Fruit fly (Drosophila melanogaster) whole organism, embryonic: ENCODE results near the gene Sumo.

ENCODE experiments used
- CG10209 ChIP-seq: fragments of 200-800 bp; sonication (Bioruptor generic); optimal IDR thresholded peaks from 3 replicates; lab custom pipeline; 2017; ENCODE audit warnings: missing biosample characterization, mild to moderate bottlenecking, missing genetic modification characterization, missing genetic modification reagents
- CG10959 ChIP-seq: fragments of 200-800 bp; sonication (Bioruptor generic); IDR thresholded peaks from 2 replicates; pipeline ENCODE4 v1.3.6; 2022; ENCODE audit warnings: missing biosample characterization, missing genetic modification characterization
- CG10979 ChIP-seq: fragments of 200-800 bp; sonication (Bioruptor generic); optimal IDR thresholded peaks from 2 replicates; lab custom pipeline; 2018; ENCODE audit warnings: missing biosample characterization, mild to moderate bottlenecking, missing genetic modification characterization, moderate library complexity
- CG11085 ChIP-seq: fragments of 200-800 bp; sonication (Bioruptor generic); IDR thresholded peaks from 2 replicates; pipeline ENCODE4 v1.3.6; 2022; ENCODE audit warnings: missing biosample characterization, missing genetic modification characterization
- CG11695 ChIP-seq: fragments of 200-800 bp; sonication (Bioruptor generic); IDR thresholded peaks from 3 replicates; pipeline ENCODE4 v1.3.6; 2022; ENCODE audit warnings: missing biosample characterization, missing genetic modification characterization
- CG1233 ChIP-seq: fragments of 200-800 bp; sonication (Bioruptor generic); optimal IDR thresholded peaks from 4 replicates; lab custom pipeline; 2018; ENCODE audit warnings: missing biosample characterization, mild to moderate bottlenecking, missing genetic modification characterization
- CG13424 ChIP-seq: fragments of 200-800 bp; sonication (Bioruptor generic); optimal IDR thresholded peaks from 2 replicates; lab custom pipeline; 2019; ENCODE audit warnings: missing biosample characterization, mild to moderate bottlenecking, missing genetic modification characterization, moderate library complexity
- CG16813 ChIP-seq: fragments of 200-800 bp; sonication (Bioruptor generic); IDR thresholded peaks from 3 replicates; pipeline ENCODE4 v1.3.6; 2022; ENCODE audit warnings: missing biosample characterization, missing genetic modification characterization; ENCODE audit not compliant: partially characterized antibody
- CG16863 ChIP-seq: fragments of 200-800 bp; sonication (Bioruptor generic); optimal IDR thresholded peaks from 3 replicates; lab custom pipeline; 2016; ENCODE audit warnings: missing biosample characterization, missing genetic modification characterization
- CG4730 ChIP-seq: fragments of 200-800 bp; sonication (Bioruptor generic); IDR thresholded peaks from 2 replicates; pipeline ENCODE4 v1.3.6; 2022; ENCODE audit warnings: missing biosample characterization, missing genetic modification characterization
- CG4854 ChIP-seq: fragments of 200-800 bp; sonication (Bioruptor generic); optimal IDR thresholded peaks from 2 replicates; lab custom pipeline; 2016; ENCODE audit warnings: missing biosample characterization, missing genetic modification characterization, inconsistent platforms
- CG5953 ChIP-seq: fragments of 200-800 bp; sonication (Bioruptor generic); IDR thresholded peaks from 2 replicates; pipeline ENCODE4 v1.3.6; 2022; ENCODE audit warnings: missing biosample characterization, missing genetic modification characterization
- CG6654 ChIP-seq: fragments of 200-800 bp; sonication (Bioruptor generic); optimal IDR thresholded peaks from 2 replicates; lab custom pipeline; 2017; ENCODE audit warnings: missing biosample characterization, mild to moderate bottlenecking, missing genetic modification characterization
- CG8924 ChIP-seq: fragments of 200-800 bp; optimal IDR thresholded peaks from 3 replicates; lab custom pipeline; 2019; ENCODE audit warnings: missing biosample characterization, mild to moderate bottlenecking, missing genetic modification characterization, moderate library complexity
- CG9215 ChIP-seq: fragments of 200-800 bp; sonication (Bioruptor generic); IDR thresholded peaks from 2 replicates; pipeline ENCODE4 v1.3.6; 2022; ENCODE audit warnings: missing biosample characterization, missing genetic modification characterization
- Camta ChIP-seq: fragments of 200-800 bp; sonication (Bioruptor generic); optimal IDR thresholded peaks from 2 replicates; lab custom pipeline; 2016; ENCODE audit warnings: missing biosample characterization, missing genetic modification characterization
- E2f2 ChIP-seq: fragments of 200-800 bp; sonication (Bioruptor generic); IDR thresholded peaks from 2 replicates; pipeline ENCODE4 v1.3.6; 2022; ENCODE audit warnings: missing biosample characterization, missing genetic modification characterization
- HLH3B ChIP-seq: fragments of 200-800 bp; sonication (Bioruptor generic); IDR thresholded peaks from 2 replicates; pipeline ENCODE4 v1.3.6; 2022; ENCODE audit warnings: missing biosample characterization, missing genetic modification characterization
- HLHmδ ChIP-seq: fragments of 200-800 bp; sonication (Bioruptor generic); optimal IDR thresholded peaks from 2 replicates; lab custom pipeline; 2018; ENCODE audit warnings: missing biosample characterization, mild to moderate bottlenecking, missing genetic modification characterization, moderate library complexity
- Jarid2 ChIP-seq: fragments of 200-800 bp; sonication (Bioruptor generic); optimal IDR thresholded peaks from 3 replicates; lab custom pipeline; 2017; ENCODE audit warnings: mild to moderate bottlenecking, missing biosample characterization, missing genetic modification reagents, missing genetic modification characterization
- Kr ChIP-seq: fragments of 200-800 bp; sonication (Bioruptor generic); optimal IDR thresholded peaks from 2 replicates; lab custom pipeline; 2017; ENCODE audit warnings: missing biosample characterization, mild to moderate bottlenecking, missing genetic modification characterization
- Neu2 ChIP-seq: fragments of 200-800 bp; sonication (Bioruptor generic); optimal IDR thresholded peaks from 3 replicates; lab custom pipeline; 2016; ENCODE audit warnings: missing biosample characterization, missing genetic modification characterization, borderline replicate concordance
- Ravus ChIP-seq: fragments of 200-800 bp; sonication (Bioruptor generic); IDR thresholded peaks from 2 replicates; pipeline ENCODE4 v1.3.6; 2022; ENCODE audit warnings: missing biosample characterization, missing genetic modification characterization
- Scr ChIP-seq: fragments of 200-800 bp; sonication (Bioruptor generic); IDR thresholded peaks from 2 replicates; pipeline ENCODE4 v1.3.6; 2022; ENCODE audit warnings: missing biosample characterization, missing genetic modification characterization; ENCODE audit not compliant: partially characterized antibody
- Spps ChIP-seq: fragments of 200-800 bp; sonication (Bioruptor generic); optimal IDR thresholded peaks from 2 replicates; lab custom pipeline; 2018; ENCODE audit warnings: missing biosample characterization, mild to moderate bottlenecking, missing genetic modification characterization
- Sry-β ChIP-seq: fragments of 200-800 bp; sonication (Bioruptor generic); optimal IDR thresholded peaks from 2 replicates; lab custom pipeline; 2018; ENCODE audit warnings: missing biosample characterization, mild to moderate bottlenecking, missing genetic modification characterization, moderate library complexity
- Ssrp ChIP-seq: fragments of 200-800 bp; sonication (Bioruptor generic); optimal IDR thresholded peaks from 2 replicates; lab custom pipeline; 2018; ENCODE audit warnings: missing biosample characterization, mild to moderate bottlenecking, missing genetic modification characterization, moderate library complexity
- al ChIP-seq: fragments of 200-800 bp; sonication (Bioruptor generic); IDR thresholded peaks from 2 replicates; pipeline ENCODE4 v1.3.6; 2022; ENCODE audit warnings: missing biosample characterization, missing genetic modification characterization
- ap ChIP-seq: fragments of 200-800 bp; sonication (Bioruptor generic); IDR thresholded peaks from 2 replicates; pipeline ENCODE4 v1.3.6; 2022; ENCODE audit warnings: missing biosample characterization, missing genetic modification characterization
- az2 ChIP-seq: fragments of 200-800 bp; sonication (Bioruptor generic); optimal IDR thresholded peaks from 3 replicates; lab custom pipeline; 2016; ENCODE audit warnings: missing biosample characterization, missing genetic modification characterization
- cad ChIP-seq: fragments of >200 bp; optimal IDR thresholded peaks from 2 replicates; lab custom pipeline; 2017; ENCODE audit warnings: missing biosample characterization, missing genetic modification characterization
- chif ChIP-seq, 2 experiments: fragments of 200-800 bp; sonication (Bioruptor generic); optimal IDR thresholded peaks; 3 replicates each; lab custom pipeline; 2016; ENCODE audit warnings: missing biosample characterization in 2 of 2, missing genetic modification characterization in 2 of 2
- dati ChIP-seq: fragments of 200-800 bp; sonication (Bioruptor generic); IDR thresholded peaks from 2 replicates; pipeline ENCODE4 v1.3.6; 2022; ENCODE audit warnings: missing biosample characterization, missing genetic modification characterization
- en ChIP-seq: fragments of 200-800 bp; sonication (Bioruptor generic); optimal IDR thresholded peaks from 2 replicates; lab custom pipeline; 2016; ENCODE audit warnings: missing biosample characterization, missing genetic modification characterization
- gcm2 ChIP-seq: fragments of 200-800 bp; sonication (Bioruptor generic); optimal IDR thresholded peaks from 2 replicates; lab custom pipeline; 2016; ENCODE audit warnings: missing biosample characterization, missing genetic modification characterization
- gem ChIP-seq: fragments of 200-800 bp; sonication (Bioruptor generic); optimal IDR thresholded peaks from 2 replicates; lab custom pipeline; 2019; ENCODE audit warnings: missing biosample characterization, mild to moderate bottlenecking, missing genetic modification characterization, moderate library complexity
- gsb-n ChIP-seq: fragments of 200-800 bp; sonication (Bioruptor generic); optimal IDR thresholded peaks from 3 replicates; lab custom pipeline; 2018; ENCODE audit warnings: missing biosample characterization, mild to moderate bottlenecking, missing genetic modification characterization
- ham ChIP-seq: fragments of 200-800 bp; sonication (Bioruptor generic); IDR thresholded peaks from 2 replicates; pipeline ENCODE4 v1.3.6; 2022; ENCODE audit warnings: missing biosample characterization, missing genetic modification characterization
- ken ChIP-seq: fragments of 200-800 bp; sonication (Bioruptor generic); IDR thresholded peaks from 3 replicates; pipeline ENCODE4 v1.3.6; 2022; ENCODE audit warnings: missing biosample characterization, missing genetic modification characterization
- knrl ChIP-seq: fragments of 200-800 bp; sonication (Bioruptor generic); IDR thresholded peaks from 3 replicates; pipeline ENCODE4 v1.3.6; 2022; ENCODE audit warnings: missing biosample characterization, missing genetic modification characterization; ENCODE audit not compliant: partially characterized antibody
- nom ChIP-seq: fragments of 200-800 bp; sonication (Bioruptor generic); optimal IDR thresholded peaks from 2 replicates; lab custom pipeline; 2017; ENCODE audit warnings: missing biosample characterization, missing genetic modification characterization, mild to moderate bottlenecking, moderate library complexity, missing genetic modification reagents
- odd ChIP-seq: fragments of 200-800 bp; sonication (Bioruptor generic); optimal IDR thresholded peaks from 2 replicates; lab custom pipeline; 2017; ENCODE audit warnings: missing biosample characterization, mild to moderate bottlenecking, missing genetic modification characterization
- pnt ChIP-seq: fragments of 200-800 bp; sonication (Bioruptor generic); optimal IDR thresholded peaks from 3 replicates; lab custom pipeline; 2016; ENCODE audit warnings: missing biosample characterization, missing genetic modification characterization
- pzg ChIP-seq: fragments of 200-800 bp; sonication (Bioruptor generic); optimal IDR thresholded peaks from 3 replicates; lab custom pipeline; 2018; ENCODE audit warnings: missing biosample characterization, mild to moderate bottlenecking, missing genetic modification characterization, moderate library complexity
- rib ChIP-seq: fragments of 200-800 bp; sonication (Bioruptor generic); IDR thresholded peaks from 2 replicates; pipeline ENCODE4 v1.3.6; 2022; ENCODE audit warnings: missing biosample characterization, missing genetic modification characterization
- shn ChIP-seq: fragments of 200-800 bp; sonication (Bioruptor generic); optimal IDR thresholded peaks from 3 replicates; lab custom pipeline; 2016; ENCODE audit warnings: missing biosample characterization, missing genetic modification characterization
- sima ChIP-seq: fragments of 200-800 bp; sonication (Bioruptor generic); optimal IDR thresholded peaks from 2 replicates; lab custom pipeline; 2016; ENCODE audit warnings: missing biosample characterization, missing genetic modification characterization
- sisA ChIP-seq: fragments of 200-800 bp; sonication (Bioruptor generic); IDR thresholded peaks from 2 replicates; pipeline ENCODE4 v1.3.6; 2022; ENCODE audit warnings: missing biosample characterization, missing genetic modification characterization
- slbo ChIP-seq: fragments of 200-800 bp; sonication (Bioruptor generic); IDR thresholded peaks from 2 replicates; pipeline ENCODE4 v1.3.6; 2022; ENCODE audit warnings: missing biosample characterization, missing genetic modification characterization
- usp ChIP-seq: fragments of >200 bp; optimal IDR thresholded peaks from 2 replicates; lab custom pipeline; 2017; ENCODE audit warnings: missing biosample characterization, missing genetic modification characterization
- zfh2 ChIP-seq: fragments of 200-800 bp; sonication (Bioruptor generic); optimal IDR thresholded peaks from 2 replicates; lab custom pipeline; 2016; ENCODE audit warnings: missing biosample characterization, missing genetic modification characterization

Gene Sumo

DNA sequence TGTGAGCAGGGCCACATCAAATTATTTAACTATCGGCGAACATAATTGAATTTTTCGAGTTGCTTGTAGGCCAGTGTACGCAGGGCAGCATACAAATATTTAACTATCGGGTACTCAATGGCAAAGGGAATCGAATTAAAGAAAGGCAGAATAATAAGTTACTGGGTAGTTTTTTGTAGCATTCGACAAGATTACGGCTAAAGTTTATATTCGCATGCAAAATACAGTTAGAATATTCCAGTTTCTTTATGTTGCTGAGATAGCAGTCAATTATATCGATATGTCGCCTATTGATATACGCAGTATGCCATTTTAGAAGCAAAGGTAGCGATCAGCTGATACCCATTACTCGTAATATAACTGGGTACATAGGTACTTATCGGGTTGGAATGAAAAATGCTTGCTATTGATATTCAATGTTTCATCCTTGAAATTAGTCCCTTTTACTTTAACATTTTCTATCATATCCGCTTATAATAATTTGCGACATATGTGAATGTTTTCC is 621 bp upstream of the Sumo start (continued):
- TF ChIP-seq CG8924 (tag; lab: Kevin White, UChicago) (peak; percentile 30), CG13424 (tag; lab: Kevin White, UChicago) (peak; percentile 28), HLHmδ (GFP tag; lab: Kevin White, UChicago) (no peak), sisA (GFP tag; lab: Robert Waterston, UW) (no peak), cad (GFP tag; lab: Kevin White, UChicago) (no peak), en (peak; percentile 55), Jarid2 (GFP tag; lab: Kevin White, UChicago) (no peak), Camta (GFP tag; lab: Kevin White, UChicago) (peak; percentile 47), sima (GFP tag; lab: Kevin White, UChicago) (no peak), ken (no peak; the same call in 2 of the 3 replicates), CG10979 (tag; lab: Kevin White, UChicago) (peak; percentile 53), gsb-n (tag; lab: Kevin White, UChicago) (peak; percentile 15), shn (GFP tag; lab: Kevin White, UChicago) (peak; percentile 38), az2 (GFP tag; lab: Kevin White, UChicago) (peak; percentile 40), Scr (peak; percentile 86), CG10209 (GFP tag; lab: Kevin White, UChicago) (peak; percentile 27), CG11695 (GFP tag; lab: Robert Waterston, UW) (peak; percentile 53; the same call in 1 of the 3 replicates), al (GFP tag; lab: Robert Waterston, UW) (0 out of 2 replicates have a peak, but pooled peaks have one; percentile 4), slbo (GFP tag; lab: Robert Waterston, UW) (peak; percentile 54), pzg (GFP tag; lab: Kevin White, UChicago) (peak; percentile 46), CG16813 (GFP tag; lab: Robert Waterston, UW) (peak; percentile 5), Kr (GFP tag; lab: Kevin White, UChicago) (no peak), knrl (no peak; the same call in 1 of the 3 replicates), E2f2 (GFP tag; lab: Robert Waterston, UW) (no peak; the same call in 1 of the 2 replicates), CG4730 (GFP tag; lab: Robert Waterston, UW) (no peak), chif (GFP tag; optimal IDR thresholded peaks at IDR 0.05; lab: Kevin White, UChicago) (peak in 1 of 2 experiments; percentile 56), usp (GFP tag; lab: Kevin White, UChicago) (no peak), dati (GFP tag; lab: Robert Waterston, UW) (no peak), zfh2 (GFP tag; lab: Kevin White, UChicago) (peak; percentile 45), rib (no peak; the same call in 1 of the 2 replicates), CG11085 (GFP tag; lab: Robert Waterston, UW) (peak; percentile 22; the same call in 1 of the 2 replicates), Ssrp (tag; lab: Kevin White, UChicago) (no peak), Ravus (no peak), ap (GFP tag; lab: Robert Waterston, UW) (no peak), ham (GFP tag; lab: Robert Waterston, UW) (no peak), CG4854 (GFP tag; lab: Kevin White, UChicago) (peak; percentile 30), Sry-β (GFP tag; lab: Kevin White, UChicago) (no peak), gem (tag; lab: Kevin White, UChicago) (no peak), CG9215 (no peak; the same call in 1 of the 2 replicates), CG10959 (GFP tag; lab: Robert Waterston, UW) (no peak), nom (GFP tag; lab: Kevin White, UChicago) (no peak), CG6654 (GFP tag; lab: Kevin White, UChicago) (no peak), Neu2 (no peak), CG1233 (GFP tag; lab: Kevin White, UChicago) (peak; percentile 8), odd (GFP tag; lab: Kevin White, UChicago) (no peak), CG5953 (peak; percentile 64), gcm2 (GFP tag; lab: Kevin White, UChicago) (no peak), CG16863 (GFP tag; lab: Kevin White, UChicago) (peak; percentile 39), HLH3B (GFP tag; lab: Robert Waterston, UW) (peak; percentile 27; the same call in 1 of the 2 replicates), Spps (no peak), pnt (GFP tag; lab: Kevin White, UChicago) (no peak)
